Fruit fly (Drosophila melanogaster) whole organism, wandering third instar larva: ENCODE measurements around the gene CG4576.
A peak's percentile ranks its signal among the peaks of the same experiment; 100 is the strongest.

Source experiments
- CG32264 ChIP-seq: fragments of 200-800 bp; sonication (Bioruptor generic); optimal IDR thresholded peaks from 2 replicates; lab custom pipeline; 2016; ENCODE audit warnings: missing biosample characterization, missing genetic modification characterization
- CG9705 ChIP-seq: fragments of 200-800 bp; sonication (Bioruptor generic); optimal IDR thresholded peaks from 2 replicates; lab custom pipeline; 2018; ENCODE audit warnings: missing biosample characterization, mild to moderate bottlenecking, missing genetic modification characterization
- CrebA ChIP-seq: fragments of 200-800 bp; sonication (Bioruptor generic); optimal IDR thresholded peaks from 2 replicates; lab custom pipeline; 2016; ENCODE audit warnings: missing biosample characterization, mild to moderate bottlenecking, missing genetic modification characterization, borderline replicate concordance
- Dfd ChIP-seq: fragments of >200 bp; optimal IDR thresholded peaks from 2 replicates; lab custom pipeline; 2017; ENCODE audit warnings: missing biosample characterization, missing genetic modification characterization
- Dif ChIP-seq: fragments of 200-275, 200-300 bp; sonication (Bioruptor generic); optimal IDR thresholded peaks from 2 replicates; lab custom pipeline; 2018; ENCODE audit warnings: missing biosample characterization, missing genetic modification characterization; ENCODE audit not compliant: partially characterized antibody
- GATAd ChIP-seq: sonication (Bioruptor generic); optimal IDR thresholded peaks from 2 replicates; lab custom pipeline; 2016; ENCODE audit warnings: missing biosample characterization, missing genetic modification characterization
- HLH106 ChIP-seq: fragments of 200-800 bp; optimal IDR thresholded peaks from 3 replicates; lab custom pipeline; 2019; ENCODE audit warnings: missing biosample characterization, mild to moderate bottlenecking, missing genetic modification characterization, moderate library complexity
- Hnf4 ChIP-seq: fragments of 200-800 bp; sonication (Bioruptor generic); optimal IDR thresholded peaks from 2 replicates; lab custom pipeline; 2016; ENCODE audit warnings: missing biosample characterization, mild to moderate bottlenecking, missing genetic modification characterization
- Hr78 ChIP-seq: fragments of >200 bp; optimal IDR thresholded peaks from 2 replicates; lab custom pipeline; 2017; ENCODE audit warnings: missing biosample characterization, missing genetic modification characterization
- Hr83 ChIP-seq: fragments of 200-300 bp; sonication (Bioruptor generic); optimal IDR thresholded peaks from 2 replicates; lab custom pipeline; 2016; ENCODE audit warnings: missing biosample characterization, mild to moderate bottlenecking, missing genetic modification characterization, moderate library complexity; ENCODE audit not compliant: poor library complexity, severe bottlenecking
- Mio ChIP-seq: sonication (Bioruptor generic); optimal IDR thresholded peaks from 2 replicates; lab custom pipeline; 2016; ENCODE audit warnings: missing biosample characterization, missing genetic modification characterization
- Myc ChIP-seq: fragments of >200 bp; optimal IDR thresholded peaks from 2 replicates; lab custom pipeline; 2017
- N ChIP-seq: fragments of >200 bp; optimal IDR thresholded peaks from 2 replicates; lab custom pipeline; 2018; ENCODE audit warnings: missing biosample characterization, missing external identifiers, missing genetic modification characterization
- OdsH ChIP-seq: fragments of 200-800 bp; sonication (Bioruptor generic); optimal IDR thresholded peaks from 2 replicates; lab custom pipeline; 2016; ENCODE audit warnings: missing biosample characterization, mild to moderate bottlenecking, missing genetic modification characterization
- Rel ChIP-seq, 2 experiments: fragments of 200-800 bp; sonication (Bioruptor generic) in 1 of 2; optimal IDR thresholded peaks; 2 replicates in 1 of 2; 3 replicates in 1 of 2; lab custom pipeline; 2016 to 2019; ENCODE audit warnings: mild to moderate bottlenecking in 2 of 2, missing biosample characterization in 2 of 2, missing genetic modification characterization in 2 of 2, moderate library complexity in 1 of 2
- Vsx2 ChIP-seq: fragments of 200-300, 225-300 bp; sonication (Bioruptor generic); optimal IDR thresholded peaks from 2 replicates; lab custom pipeline; 2018; ENCODE audit warnings: missing biosample characterization, missing genetic modification characterization; ENCODE audit not compliant: partially characterized antibody
- br ChIP-seq: fragments of 200-800 bp; sonication (Bioruptor generic); optimal IDR thresholded peaks from 2 replicates; lab custom pipeline; 2016; ENCODE audit warnings: missing biosample characterization, missing genetic modification characterization
- brk ChIP-seq: fragments of 200-800 bp; sonication (Bioruptor generic); optimal IDR thresholded peaks from 2 replicates; lab custom pipeline; 2016; ENCODE audit warnings: missing biosample characterization, mild to moderate bottlenecking, missing genetic modification characterization
- dl ChIP-seq, 2 experiments: fragments of 175-275, 200-275 bp in 1 of 2; fragments of 200-275 bp in 1 of 2; sonication (Bioruptor generic); optimal IDR thresholded peaks; lab custom pipeline; 2018; ENCODE audit warnings: mild to moderate bottlenecking in 2 of 2, missing biosample characterization in 2 of 2, missing genetic modification characterization in 2 of 2, moderate library complexity in 2 of 2; ENCODE audit not compliant: partially characterized antibody in 2 of 2, insufficient read depth in 1 of 2
- dmrt93B ChIP-seq: fragments of 200-800 bp; sonication (Bioruptor generic); optimal IDR thresholded peaks from 2 replicates; lab custom pipeline; 2018; ENCODE audit warnings: missing biosample characterization, mild to moderate bottlenecking, missing genetic modification characterization
- dsf ChIP-seq: sonication (Bioruptor generic); optimal IDR thresholded peaks from 2 replicates; lab custom pipeline; 2016; ENCODE audit warnings: missing biosample characterization, missing genetic modification characterization, borderline replicate concordance
- fru ChIP-seq: fragments of 200-800 bp; sonication (Bioruptor generic); optimal IDR thresholded peaks from 3 replicates; lab custom pipeline; 2016; ENCODE audit warnings: missing biosample characterization, mild to moderate bottlenecking, missing genetic modification characterization
- h ChIP-seq: fragments of 200-800 bp; sonication (Bioruptor generic); optimal IDR thresholded peaks from 3 replicates; lab custom pipeline; 2016; ENCODE audit warnings: missing biosample characterization, mild to moderate bottlenecking, missing genetic modification characterization
- jim ChIP-seq: fragments of 175-275, 200-325 bp; sonication (Bioruptor generic); optimal IDR thresholded peaks from 2 replicates; lab custom pipeline; 2016; ENCODE audit warnings: missing biosample characterization, mild to moderate bottlenecking, missing genetic modification characterization
- lola ChIP-seq: fragments of >200 bp; optimal IDR thresholded peaks from 2 replicates; lab custom pipeline; 2017; ENCODE audit warnings: missing biosample characterization, missing genetic modification characterization
- pan ChIP-seq: fragments of >200 bp; optimal IDR thresholded peaks from 2 replicates; lab custom pipeline; 2017
- psq ChIP-seq: fragments of 200-800 bp; sonication (Bioruptor generic); optimal IDR thresholded peaks from 3 replicates; lab custom pipeline; 2017; ENCODE audit warnings: missing biosample characterization, mild to moderate bottlenecking, missing genetic modification characterization, moderate library complexity
- rgr ChIP-seq: fragments of 200-800 bp; sonication (Bioruptor generic); optimal IDR thresholded peaks from 3 replicates; lab custom pipeline; 2016; ENCODE audit warnings: missing biosample characterization, mild to moderate bottlenecking, missing genetic modification characterization
- sage ChIP-seq: fragments of 200-800 bp; sonication (Bioruptor generic); optimal IDR thresholded peaks from 2 replicates; lab custom pipeline; 2016; ENCODE audit warnings: missing biosample characterization, mild to moderate bottlenecking, missing genetic modification characterization
- sv ChIP-seq: fragments of 200-800 bp; sonication (Bioruptor generic); optimal IDR thresholded peaks from 3 replicates; lab custom pipeline; 2016; ENCODE audit warnings: missing biosample characterization, missing genetic modification characterization
- tai ChIP-seq: sonication (Bioruptor generic); optimal IDR thresholded peaks from 2 replicates; lab custom pipeline; 2016; ENCODE audit warnings: missing biosample characterization, missing genetic modification characterization
- usp ChIP-seq: fragments of >200 bp; optimal IDR thresholded peaks from 2 replicates; lab custom pipeline; 2017; ENCODE audit warnings: missing biosample characterization, missing genetic modification characterization
- woc ChIP-seq: sonication (Bioruptor generic); optimal IDR thresholded peaks from 2 replicates; lab custom pipeline; 2016; ENCODE audit warnings: missing biosample characterization, mild to moderate bottlenecking, missing genetic modification characterization

CG4576 gene

DNA sequence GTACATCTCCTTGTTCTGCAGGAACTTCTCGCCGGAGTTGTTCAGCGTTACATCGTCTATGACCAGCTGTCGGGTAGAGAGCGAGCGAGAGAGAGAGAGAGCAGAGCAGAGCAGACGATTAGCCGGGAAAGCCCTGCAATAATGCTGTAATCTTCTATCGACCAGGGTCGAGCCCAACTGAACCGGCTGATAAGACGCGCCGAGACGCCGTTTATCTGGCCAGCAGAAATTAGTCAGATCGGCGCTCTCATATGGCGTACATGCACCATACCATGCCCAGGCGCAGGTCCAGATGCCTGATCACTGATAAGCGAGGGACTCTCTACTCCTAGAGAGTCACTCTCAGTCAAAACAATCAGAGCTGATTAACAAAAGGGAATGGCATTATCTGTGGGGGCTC, 26.4 kb downstream of the CG4576 start:
- TF ChIP-seq dsf (GFP tag; lab: Kevin White, UChicago) (no peak), Rel (GFP tag; optimal IDR thresholded peaks at IDR 0.05; lab: Kevin White, UChicago) (no peak), Rel (tag; optimal IDR thresholded peaks at IDR 0.05; lab: Kevin White, UChicago) (peak; percentile 91)
- TF ChIP-seq, all 38 proteins: peak for 1

DNA sequence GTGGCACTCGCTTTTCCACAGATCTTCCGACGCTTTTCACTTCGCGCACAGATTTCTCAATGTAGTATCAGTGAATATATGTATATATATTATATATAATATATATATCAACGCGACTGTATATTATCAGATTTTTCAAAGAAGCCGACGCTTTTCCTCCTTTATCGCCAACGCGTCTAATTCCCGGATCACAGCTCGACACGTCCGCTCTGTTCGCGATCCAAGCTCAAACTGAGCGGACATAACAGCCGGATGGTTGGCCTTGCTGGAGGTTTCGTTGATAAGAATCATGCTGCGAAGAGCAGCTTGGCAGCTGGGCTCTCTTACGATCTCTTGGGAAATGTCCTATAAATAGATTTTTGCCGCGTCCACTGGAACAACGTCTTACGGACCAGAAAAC, 27.8 kb downstream of the CG4576 start, which contains the start of gene cv-d:
Gene cv-d, minus strand, starts transcription at position 235 of the 400 bp plus-strand sequence.
- TF ChIP-seq Rel (GFP tag; optimal IDR thresholded peaks at IDR 0.05; lab: Kevin White, UChicago) (no peak), Rel (tag; optimal IDR thresholded peaks at IDR 0.05; lab: Kevin White, UChicago) (peak; percentile 0), CrebA (GFP tag; lab: Kevin White, UChicago) (no peak)

- no peak for TF ChIP-seq pan (lab: Kevin White, UChicago)
- TF ChIP-seq psq (GFP tag; lab: Kevin White, UChicago): no peak
- TF ChIP-seq dsf (GFP tag; lab: Kevin White, UChicago): no peak
- no peak for TF ChIP-seq Vsx2 (GFP tag; lab: Kevin White, UChicago)
- TF ChIP-seq sv (GFP tag; lab: Kevin White, UChicago): no peak
- no peak for TF ChIP-seq Hnf4 (GFP tag; lab: Kevin White, UChicago)
- no peak for TF ChIP-seq rgr (GFP tag; lab: Kevin White, UChicago)
- no peak for TF ChIP-seq br (GFP tag; lab: Kevin White, UChicago)
- TF ChIP-seq h (GFP tag; lab: Kevin White, UChicago): no peak
- no peak for TF ChIP-seq CG32264 (GFP tag; lab: Kevin White, UChicago)
- TF ChIP-seq tai (GFP tag; lab: Kevin White, UChicago): no peak
- TF ChIP-seq Mio (GFP tag; lab: Kevin White, UChicago): no peak
- no peak for TF ChIP-seq Myc (lab: Kevin White, UChicago)
- TF ChIP-seq OdsH (GFP tag; lab: Kevin White, UChicago): no peak
- no peak for TF ChIP-seq Dfd (GFP tag; lab: Kevin White, UChicago)
- no peak for TF ChIP-seq brk (GFP tag; lab: Kevin White, UChicago)
- TF ChIP-seq usp (GFP tag; lab: Kevin White, UChicago): no peak
- TF ChIP-seq Dif (GFP tag; lab: Kevin White, UChicago): no peak
- TF ChIP-seq N (GFP tag; lab: Kevin White, UChicago): peak; percentile 13
- no peak for TF ChIP-seq Hr78 (GFP tag; lab: Kevin White, UChicago)
- peak; percentile 78 for TF ChIP-seq GATAd (GFP tag; lab: Kevin White, UChicago)
- no peak for TF ChIP-seq Rel (GFP tag; optimal IDR thresholded peaks at IDR 0.05; lab: Kevin White, UChicago)
- peak; percentile 10 for TF ChIP-seq Rel (tag; optimal IDR thresholded peaks at IDR 0.05; lab: Kevin White, UChicago)
- no peak for TF ChIP-seq CG9705 (GFP tag; lab: Kevin White, UChicago)
- no peak for TF ChIP-seq sage (GFP tag; lab: Kevin White, UChicago)
Observed at dm6 chr3R:15857189-15857767, 31.7 kb downstream of the CG4576 start, which contains the start of gene Hmt-1. Hmt-1 (minus strand) TSS chr3R:15857470.

- TF ChIP-seq fru: no peak
- no peak for TF ChIP-seq dl (GFP tag; optimal IDR thresholded peaks at IDR 0.05; lab: Kevin White, UChicago; ENCODE audit: insufficient read depth in 1 of 2, partially characterized antibody in 2 of 2)
- no peak for TF ChIP-seq Dif (GFP tag; lab: Kevin White, UChicago)
- no peak for TF ChIP-seq Rel (GFP tag; optimal IDR thresholded peaks at IDR 0.05; lab: Kevin White, UChicago)
- TF ChIP-seq Rel (tag; optimal IDR thresholded peaks at IDR 0.05; lab: Kevin White, UChicago): no peak
- TF ChIP-seq pan (lab: Kevin White, UChicago): no peak
- TF ChIP-seq Myc (lab: Kevin White, UChicago): no peak
- no peak for TF ChIP-seq sv (GFP tag; lab: Kevin White, UChicago)
- TF ChIP-seq brk (GFP tag; lab: Kevin White, UChicago): no peak
- no peak for TF ChIP-seq h (GFP tag; lab: Kevin White, UChicago)
- no peak for TF ChIP-seq Hnf4 (GFP tag; lab: Kevin White, UChicago)
Observed at dm6 chr3R:15859896-15860295, 34.3 kb downstream of the CG4576 start, which contains the start of gene CG9632. CG9632 (plus strand) TSS chr3R:15860196.

DNA sequence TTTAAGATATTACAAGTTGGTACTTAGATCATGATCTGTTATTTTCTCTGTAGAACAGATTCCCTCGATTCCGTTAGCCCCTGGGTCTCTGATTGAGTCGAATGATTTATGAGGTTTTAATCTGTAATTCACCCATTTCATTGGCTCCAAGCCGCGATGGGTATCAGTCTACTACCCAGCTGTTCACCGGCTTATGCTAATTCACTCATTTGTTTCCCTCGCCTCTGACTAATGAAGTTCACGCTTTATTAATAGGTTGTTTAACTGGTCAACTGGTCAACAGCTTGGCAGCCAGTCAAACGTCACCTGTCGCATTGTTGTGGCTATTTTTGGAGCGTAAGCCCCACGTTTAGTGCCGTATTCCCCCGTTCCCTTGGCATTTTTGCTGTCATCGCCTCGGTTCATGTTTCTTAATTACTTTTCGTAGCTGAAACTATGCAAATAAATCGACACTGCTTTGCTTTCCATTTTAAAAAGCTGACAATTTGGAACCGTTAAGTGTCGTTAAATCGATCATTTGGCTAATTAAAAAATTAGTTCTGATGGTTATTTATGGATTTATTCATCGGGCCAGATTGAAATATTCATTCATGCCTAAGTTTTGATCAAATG, 47.4 kb downstream of the CG4576 start:
- no peak for TF ChIP-seq psq (GFP tag; lab: Kevin White, UChicago)
- no peak for TF ChIP-seq pan (lab: Kevin White, UChicago)
- no peak for TF ChIP-seq brk (GFP tag; lab: Kevin White, UChicago)
- no peak for TF ChIP-seq OdsH (GFP tag; lab: Kevin White, UChicago)
- TF ChIP-seq dl (GFP tag; optimal IDR thresholded peaks at IDR 0.05; lab: Kevin White, UChicago; ENCODE audit: insufficient read depth in 1 of 2, partially characterized antibody in 2 of 2): no peak
- no peak for TF ChIP-seq lola (GFP tag; lab: Kevin White, UChicago)
- no peak for TF ChIP-seq Hr83
- no peak for TF ChIP-seq tai (GFP tag; lab: Kevin White, UChicago)
- TF ChIP-seq sv (GFP tag; lab: Kevin White, UChicago): no peak
- TF ChIP-seq Myc (lab: Kevin White, UChicago): no peak
- TF ChIP-seq HLH106 (tag; lab: Kevin White, UChicago): no peak
- TF ChIP-seq dmrt93B: no peak
- TF ChIP-seq jim (GFP tag; lab: Kevin White, UChicago): no peak
- no peak for TF ChIP-seq CrebA (GFP tag; lab: Kevin White, UChicago)
- no peak for TF ChIP-seq h (GFP tag; lab: Kevin White, UChicago)
- no peak for TF ChIP-seq N (GFP tag; lab: Kevin White, UChicago)
- TF ChIP-seq Hnf4 (GFP tag; lab: Kevin White, UChicago): no peak
- no peak for TF ChIP-seq CG9705 (GFP tag; lab: Kevin White, UChicago)
- no peak for TF ChIP-seq woc (GFP tag; lab: Kevin White, UChicago)
